Worm (Caenorhabditis elegans) whole organism, L4 larva: ENCODE results near the gene T21D12.12.

Source experiments
- Y48G9A.11 ChIP-seq: fragments of 200-800 bp; sonication (Bioruptor generic); IDR thresholded peaks from 2 replicates; pipeline ENCODE4 v1.3.6; 2022; ENCODE audit warnings: missing genetic modification reagents, missing genetic modification characterization, missing compliant biosample characterization
- aha-1 ChIP-seq: fragments of 150-350 bp; peaks from one replicate; lab custom pipeline; 2014; ENCODE audit warnings: missing biosample characterization, missing genetic modification characterization
- egl-27 ChIP-seq: sonication (generic microtip); optimal IDR thresholded peaks from 3 replicates; lab custom pipeline; 2017; ENCODE audit warnings: missing biosample characterization, missing genetic modification reagents, missing genetic modification characterization
- fkh-10 ChIP-seq: fragments of 150-350 bp; optimal IDR thresholded peaks from 2 replicates; lab custom pipeline; 2014; ENCODE audit warnings: missing biosample characterization, missing genetic modification reagents, missing genetic modification characterization
- lin-13 ChIP-seq: fragments of 150-350 bp; optimal IDR thresholded peaks from 2 replicates; lab custom pipeline; 2014; ENCODE audit warnings: missing biosample characterization, missing genetic modification reagents, missing genetic modification characterization
- lir-3 ChIP-seq: sonication (generic microtip); optimal IDR thresholded peaks from 2 replicates; lab custom pipeline; 2016; ENCODE audit warnings: mild to moderate bottlenecking, missing genetic modification characterization, missing compliant biosample characterization
- lsy-2 ChIP-seq, 2 experiments: fragments of 150-350 bp in 1 of 2; sonication (generic microtip) in 1 of 2; optimal IDR thresholded peaks; 2 replicates each; lab custom pipeline; 2014 to 2017; ENCODE audit warnings: missing biosample characterization in 2 of 2, missing genetic modification characterization in 2 of 2
- mxl-2 ChIP-seq: fragments of 200-800 bp; sonication (Bioruptor generic); conservative IDR thresholded peaks from 2 replicates; pipeline ENCODE4 v1.3.6; 2022; ENCODE audit warnings: missing genetic modification reagents, missing genetic modification characterization, missing compliant biosample characterization
- nhr-237 ChIP-seq: sonication (generic microtip); optimal IDR thresholded peaks from 2 replicates; lab custom pipeline; 2017; ENCODE audit warnings: missing biosample characterization, missing genetic modification characterization
- pqm-1 ChIP-seq: sonication (generic microtip); optimal IDR thresholded peaks from 2 replicates; lab custom pipeline; 2017; ENCODE audit warnings: missing biosample characterization, missing genetic modification characterization
- unc-62 ChIP-seq, 3 experiments: fragments of 150-350 bp in 1 of 3; sonication (generic microtip); optimal IDR thresholded peaks in 2 of 3; peaks in 1 of 3; 1 replicate in 1 of 3; 2 replicates in 2 of 3; lab custom pipeline; 2014 to 2017; ENCODE audit warnings: missing biosample characterization in 3 of 3, missing genetic modification characterization in 3 of 3, missing genetic modification reagents in 3 of 3, missing genotype in 1 of 3
- zip-11 ChIP-seq: fragments of 200-800 bp; sonication (Bioruptor generic); IDR thresholded peaks from 2 replicates; pipeline ENCODE4 v1.3.6; 2022; ENCODE audit warnings: missing genetic modification characterization, missing compliant biosample characterization

DNA sequence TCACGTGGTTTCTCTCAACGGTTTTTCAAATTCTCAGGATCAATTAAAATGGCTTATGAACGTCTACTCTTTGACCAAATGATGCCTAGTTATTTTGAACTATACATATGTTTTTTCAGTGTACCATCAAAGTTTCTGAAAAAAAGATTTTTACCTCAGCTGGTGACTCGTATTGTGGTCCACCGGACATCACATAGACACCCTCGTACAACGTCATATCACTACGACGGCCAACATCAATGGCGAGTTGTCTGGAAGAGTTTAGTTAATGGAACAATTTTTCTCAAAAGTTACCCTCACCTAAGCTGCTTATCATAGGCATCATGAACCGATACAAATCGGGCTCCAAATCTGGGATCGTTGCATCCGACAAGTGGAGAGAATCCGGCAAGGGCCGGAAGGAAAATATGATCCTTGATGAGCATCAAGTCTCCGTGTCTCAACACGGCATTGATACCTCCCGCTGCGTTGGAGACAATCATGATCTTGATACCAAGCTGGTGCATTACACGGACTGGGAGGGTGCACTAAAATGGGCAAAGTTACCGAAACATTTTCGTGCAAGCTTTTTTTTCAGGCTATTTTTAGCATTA is 27.0 kb downstream of the T21D12.12 start:
- TF ChIP-seq fkh-10 (GFP tag; lab: Kevin White, UChicago) (no peak), egl-27 (tag; lab: Kevin White, UChicago) (no peak), zip-11 (GFP tag; lab: Robert Waterston, UW) (no peak), mxl-2 (no peak; the same call in 1 of the 2 replicates), lir-3 (tag; lab: Kevin White, UChicago) (no peak), aha-1 (tag; lab: Kevin White, UChicago) (peak; percentile 95), unc-62 (GFP tag; optimal IDR thresholded peaks at IDR 0.05 in 1 of 2; lab: Kevin White, UChicago) (peak in 1 of 2 experiments; percentile 37), unc-62 (tag; optimal IDR thresholded peaks at IDR 0.05; lab: Kevin White, UChicago) (no peak), lin-13 (GFP tag; lab: Kevin White, UChicago) (no peak), nhr-237 (tag; lab: Kevin White, UChicago) (no peak), Y48G9A.11 (no peak), lsy-2 (tag; optimal IDR thresholded peaks at IDR 0.05; lab: Kevin White, UChicago) (no peak), pqm-1 (tag; lab: Kevin White, UChicago) (no peak)
